Worm (Caenorhabditis elegans) whole organism, dauer: ENCODE measurements around the gene fask-1.

Experiments used
- unc-62 ChIP-seq: sonication (generic microtip); optimal IDR thresholded peaks from 2 replicates; lab custom pipeline; 2017; ENCODE audit warnings: missing biosample characterization, missing genetic modification reagents, missing genetic modification characterization

The fask-1 gene

DNA sequence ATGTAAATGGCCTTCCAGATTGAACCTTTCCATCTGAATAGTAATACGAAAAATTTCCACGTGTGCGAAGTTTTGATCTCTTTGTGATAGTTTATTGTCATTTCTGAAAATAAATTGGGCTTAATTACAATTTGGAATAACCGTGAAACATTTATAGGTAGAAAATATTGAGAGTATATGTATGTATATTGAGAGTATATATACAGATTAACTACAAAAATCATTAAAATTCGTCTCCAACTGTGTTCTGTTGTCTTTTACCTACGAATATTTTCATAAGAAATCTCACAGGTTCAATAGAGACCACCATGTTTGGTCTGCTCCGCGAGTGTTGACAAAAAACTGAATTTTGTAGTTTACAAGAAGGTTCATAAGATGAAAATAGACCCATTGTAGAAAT, 12.5 kb downstream of the fask-1 start, which contains the start of gene best-2:
TSS of gene best-2 (minus strand) at position 101 of the 400 bp plus-strand sequence.
- TF ChIP-seq unc-62 (GFP tag; lab: Kevin White, UChicago), result no peak

DNA sequence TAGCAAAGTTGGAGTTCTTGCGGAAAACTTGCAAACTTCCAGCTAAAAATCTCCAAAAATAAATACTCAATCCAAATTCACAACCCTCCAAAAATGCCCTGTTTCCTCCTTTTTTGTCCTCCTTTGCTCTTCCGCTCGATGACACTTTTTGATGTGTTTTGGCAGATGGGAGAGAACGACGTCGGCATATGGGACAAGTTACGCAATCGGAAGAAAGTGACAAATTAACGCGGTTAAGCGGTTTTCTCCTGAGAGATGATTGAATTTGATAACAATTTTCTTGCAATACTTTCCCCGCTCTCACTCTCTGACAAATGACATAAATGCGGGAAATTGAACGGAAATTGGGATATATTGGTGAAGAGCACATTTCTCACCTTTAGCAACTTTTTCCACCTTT, 16.2 kb downstream of the fask-1 start:
- no peak for TF ChIP-seq unc-62 (GFP tag; lab: Kevin White, UChicago)

DNA sequence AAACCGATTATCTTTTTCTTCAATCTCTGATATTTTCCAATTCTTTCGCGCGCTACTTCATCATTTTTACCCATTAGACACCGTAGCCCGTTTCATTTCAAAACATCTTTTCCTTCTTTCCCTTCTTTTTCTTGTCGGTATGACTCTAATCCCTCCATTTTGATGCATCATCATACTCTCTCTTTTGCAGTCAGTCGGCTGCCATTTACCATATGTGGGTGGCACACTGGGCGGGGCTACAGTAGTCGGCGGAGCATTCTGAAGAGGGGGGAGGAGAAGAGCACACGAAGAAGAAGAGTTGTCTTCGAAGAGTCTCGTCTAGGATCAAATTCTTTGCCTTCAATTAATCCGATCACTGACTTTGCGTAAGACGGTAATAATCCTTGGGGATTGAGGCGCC, 18.3 kb downstream of the fask-1 start, which contains the start of gene unc-30:
TSS of gene unc-30 (plus strand) at position 184 of the 400 bp plus-strand sequence.
- TF ChIP-seq unc-62 (GFP tag; lab: Kevin White, UChicago), result no peak

DNA sequence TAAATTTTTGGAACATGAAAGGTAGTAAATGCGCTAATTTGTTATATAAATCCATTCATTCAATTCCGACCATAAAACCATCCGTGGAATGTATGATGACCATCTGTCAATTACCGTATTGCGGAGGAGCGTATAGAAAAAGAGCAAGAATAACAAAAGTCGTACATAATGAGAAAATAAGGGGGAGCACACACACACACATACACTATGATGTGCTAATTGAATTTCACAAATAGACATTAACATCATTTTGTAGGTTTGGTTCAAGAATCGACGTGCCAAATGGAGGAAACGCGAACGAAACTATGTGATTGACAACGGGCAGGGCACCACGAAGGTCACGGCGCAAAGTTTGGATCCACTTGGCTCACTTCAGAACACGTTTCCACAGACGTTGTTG, 20.9 kb downstream of the fask-1 start:
- TF ChIP-seq unc-62 (GFP tag; lab: Kevin White, UChicago), result no peak

DNA sequence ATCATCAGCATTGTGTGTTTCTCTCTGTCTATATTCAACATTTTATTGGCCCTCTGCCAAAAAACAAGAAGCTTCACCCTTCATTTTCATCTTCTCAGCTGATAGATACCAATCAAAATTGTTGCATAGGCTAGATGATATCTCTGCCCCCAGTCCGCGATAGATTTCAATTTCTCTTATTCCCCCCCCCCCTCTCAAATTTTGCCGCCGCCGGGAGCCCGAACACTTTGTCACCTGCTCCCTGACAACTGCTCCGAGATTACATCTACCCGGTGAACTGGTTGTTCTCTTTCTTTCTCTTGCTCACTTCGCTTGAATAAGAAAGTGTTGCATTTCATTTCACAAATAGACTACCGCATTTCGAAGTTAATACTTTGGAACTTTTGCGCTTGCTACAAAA, 25.5 kb downstream of the fask-1 start:
- TF ChIP-seq unc-62 (GFP tag; lab: Kevin White, UChicago), result no peak

DNA sequence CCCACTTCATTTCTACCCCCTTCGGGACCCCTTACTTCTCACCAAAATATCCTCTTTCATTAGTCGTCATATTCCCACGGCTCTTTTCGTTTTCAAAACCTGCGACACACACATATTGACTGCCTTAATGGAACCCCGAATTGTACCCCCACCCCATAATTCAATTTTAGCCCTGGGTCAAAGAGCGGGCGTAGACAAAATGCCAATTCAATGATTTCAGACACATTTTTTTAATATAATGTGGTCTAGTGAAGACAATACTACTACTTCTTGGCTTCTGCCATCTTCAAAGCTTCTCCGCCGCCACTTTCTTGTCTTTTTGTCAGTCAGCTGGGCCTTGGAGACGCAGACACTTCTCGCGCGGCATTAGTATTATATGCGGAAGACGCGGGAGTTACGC, 27.2 kb downstream of the fask-1 start:
- TF ChIP-seq unc-62 (GFP tag; lab: Kevin White, UChicago), result no peak

DNA sequence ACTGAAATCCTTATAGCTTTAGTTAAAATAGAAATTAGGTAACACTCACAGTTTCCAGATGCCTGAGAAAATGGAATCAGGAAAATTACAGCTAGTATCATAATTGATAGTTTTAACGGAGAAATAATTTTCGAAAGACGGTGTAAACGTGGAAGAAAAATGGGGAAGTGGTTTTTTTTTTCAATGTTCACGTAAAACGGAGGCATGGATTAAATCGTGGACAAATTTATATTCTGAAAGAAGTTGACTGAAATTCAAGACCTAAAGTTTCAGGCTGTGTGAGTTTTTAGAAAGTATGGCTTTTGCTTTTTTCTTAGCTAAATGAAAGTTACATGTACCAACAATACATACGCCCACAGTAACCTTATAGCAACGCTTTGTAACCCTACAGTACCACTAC, 41.7 kb downstream of the fask-1 start, which contains the start of gene spe-43:
TSS of gene spe-43 (minus strand) at position 101 of the 400 bp plus-strand sequence.
- no peak for TF ChIP-seq unc-62 (GFP tag; lab: Kevin White, UChicago)

DNA sequence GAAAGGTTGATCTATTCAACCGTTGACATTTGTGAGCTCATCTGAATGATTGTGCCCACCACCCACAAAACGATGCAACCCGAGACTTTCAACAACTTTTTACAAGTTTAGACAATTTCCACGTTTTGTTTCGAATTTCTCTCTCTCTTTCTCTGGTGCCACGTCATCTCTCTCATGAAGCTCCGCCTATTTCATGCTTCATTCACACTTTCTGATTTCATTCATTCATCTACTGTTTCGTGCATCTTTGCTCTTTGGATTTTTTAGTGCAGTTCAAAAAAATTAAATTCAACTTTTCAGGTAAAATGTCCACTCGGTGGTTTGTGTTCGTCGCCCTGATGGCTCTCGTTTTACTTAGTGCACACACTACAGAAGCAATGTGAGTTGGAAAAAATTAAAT, 48.8 kb downstream of the fask-1 start, which contains the start of gene nlp-79:
TSS of gene nlp-79 (plus strand) at position 301 of the 400 bp plus-strand sequence.
- TF ChIP-seq unc-62 (GFP tag; lab: Kevin White, UChicago), result no peak
